Worm (Caenorhabditis elegans) whole organism, young adult: ENCODE data around the gene cyp-14A4.
A peak's percentile ranks its signal among the peaks of the same experiment; 100 is the strongest.

Experiments
- B0261.1 ChIP-seq: sonication (generic microtip); optimal IDR thresholded peaks from 2 replicates; lab custom pipeline; 2016; ENCODE audit warnings: mild to moderate bottlenecking, missing genetic modification characterization, moderate library complexity, missing compliant biosample characterization
- B0336.3 ChIP-seq: fragments of 200-800 bp; sonication (Bioruptor generic); IDR thresholded peaks from 2 replicates; pipeline ENCODE4 v1.3.6; 2022; ENCODE audit warnings: missing genetic modification characterization, missing compliant biosample characterization
- D2030.7 ChIP-seq: fragments of 200-800 bp; sonication (Bioruptor generic); IDR thresholded peaks from 2 replicates; pipeline ENCODE4 v1.3.6; 2022; ENCODE audit warnings: missing genetic modification reagents, missing genetic modification characterization, missing compliant biosample characterization
- F33H1.4 ChIP-seq: fragments of 200-800 bp; sonication (Bioruptor generic); IDR thresholded peaks from 2 replicates; pipeline ENCODE4 v1.3.6; 2022; ENCODE audit warnings: missing genetic modification reagents, missing genetic modification characterization, missing compliant biosample characterization
- F39B2.1 ChIP-seq: fragments of 200-800 bp; sonication (Bioruptor generic); IDR thresholded peaks from 2 replicates; pipeline ENCODE4 v1.3.6; 2022; ENCODE audit warnings: missing genetic modification reagents, missing genetic modification characterization, missing compliant biosample characterization
- K11D2.4 ChIP-seq: fragments of 200-800 bp; sonication (Bioruptor generic); IDR thresholded peaks from 2 replicates; pipeline ENCODE4 v1.3.6; 2022; ENCODE audit warnings: missing genetic modification reagents, missing genetic modification characterization, missing compliant biosample characterization
- K12H6.12 ChIP-seq: fragments of 200-800 bp; sonication (Bioruptor generic); optimal IDR thresholded peaks from 2 replicates; lab custom pipeline; 2018; ENCODE audit warnings: mild to moderate bottlenecking, missing genetic modification characterization, missing compliant biosample characterization
- T26A5.8 ChIP-seq: sonication (generic microtip); optimal IDR thresholded peaks from 2 replicates; lab custom pipeline; 2016; ENCODE audit warnings: missing genetic modification characterization, missing compliant biosample characterization
- Y53G8AR.9 ChIP-seq: fragments of 200-800 bp; sonication (Bioruptor generic); conservative IDR thresholded peaks from 2 replicates; pipeline ENCODE4 v1.3.6; 2022; ENCODE audit warnings: missing genetic modification reagents, missing genetic modification characterization, missing compliant biosample characterization
- Y95B8A.8 ChIP-seq: fragments of 200-800 bp; sonication (Bioruptor generic); IDR thresholded peaks from 2 replicates; pipeline ENCODE4 v1.3.6; 2022; ENCODE audit warnings: missing genetic modification reagents, missing genetic modification characterization, missing compliant biosample characterization
- ZK185.1 ChIP-seq: sonication (generic microtip); optimal IDR thresholded peaks from 2 replicates; lab custom pipeline; 2016; ENCODE audit warnings: mild to moderate bottlenecking, missing genetic modification characterization, missing compliant biosample characterization; ENCODE audit not compliant: poor library complexity, severe bottlenecking
- attf-6 ChIP-seq: fragments of 200-800 bp; sonication (Bioruptor generic); IDR thresholded peaks from 2 replicates; pipeline ENCODE4 v1.3.6; 2022; ENCODE audit warnings: missing genetic modification reagents, missing genetic modification characterization, missing compliant biosample characterization
- ccch-3 ChIP-seq: fragments of 200-800 bp; sonication (Bioruptor generic); optimal IDR thresholded peaks from 2 replicates; lab custom pipeline; 2018; ENCODE audit warnings: mild to moderate bottlenecking, missing genetic modification characterization, missing compliant biosample characterization
- cebp-1 ChIP-seq, 2 experiments: fragments of 200-800 bp in 1 of 2; sonication (Bioruptor generic) in 1 of 2; sonication (generic microtip) in 1 of 2; IDR thresholded peaks in 1 of 2; optimal IDR thresholded peaks in 1 of 2; 2 replicates each; pipeline versions ENCODE4 v1.3.6 to Lab custom; 2017 to 2022; ENCODE audit warnings: missing compliant biosample characterization in 2 of 2, missing genetic modification characterization in 2 of 2, mild to moderate bottlenecking in 1 of 2, missing genetic modification reagents in 1 of 2, moderate library complexity in 1 of 2
- cebp-2 ChIP-seq: fragments of 200-800 bp; sonication (Bioruptor generic); IDR thresholded peaks from 2 replicates; pipeline ENCODE4 v1.3.6; 2022; ENCODE audit warnings: missing genetic modification characterization, missing compliant biosample characterization
- ceh-100 ChIP-seq: fragments of 200-800 bp; sonication (Bioruptor generic); IDR thresholded peaks from 2 replicates; pipeline ENCODE4 v1.3.6; 2022; ENCODE audit warnings: missing genetic modification reagents, missing genetic modification characterization, missing compliant biosample characterization
- die-1 ChIP-seq: sonication (generic microtip); optimal IDR thresholded peaks from 2 replicates; lab custom pipeline; 2016; ENCODE audit warnings: missing genotype, mild to moderate bottlenecking, missing genetic modification characterization, missing compliant biosample characterization
- egrh-3 ChIP-seq: fragments of 200-800 bp; sonication (Bioruptor generic); IDR thresholded peaks from 2 replicates; pipeline ENCODE4 v1.3.6; 2022; ENCODE audit warnings: missing genetic modification reagents, missing genetic modification characterization, missing compliant biosample characterization
- ekl-4 ChIP-seq: fragments of 200-800 bp; sonication (Bioruptor generic); IDR thresholded peaks from 2 replicates; pipeline ENCODE4 v1.3.6; 2022; ENCODE audit warnings: missing genetic modification reagents, missing genetic modification characterization, missing compliant biosample characterization
- fkh-3 ChIP-seq: sonication (generic microtip); optimal IDR thresholded peaks from 2 replicates; lab custom pipeline; 2016; ENCODE audit warnings: mild to moderate bottlenecking, missing genetic modification characterization, missing compliant biosample characterization
- gei-17 ChIP-seq: fragments of 200-800 bp; sonication (Bioruptor generic); optimal IDR thresholded peaks from 2 replicates; lab custom pipeline; 2018; ENCODE audit warnings: mild to moderate bottlenecking, missing genetic modification characterization, missing compliant biosample characterization
- hmg-1.2 ChIP-seq: fragments of 200-800 bp; sonication (Bioruptor generic); IDR thresholded peaks from 2 replicates; pipeline ENCODE4 v1.3.6; 2022; ENCODE audit warnings: missing genetic modification reagents, missing genetic modification characterization, missing compliant biosample characterization
- hsf-1 ChIP-seq: fragments of 200-800 bp; sonication (Bioruptor generic); IDR thresholded peaks from 2 replicates; pipeline ENCODE4 v1.3.6; 2022; ENCODE audit warnings: missing genetic modification reagents, missing genetic modification characterization, missing compliant biosample characterization
- let-526 ChIP-seq: fragments of 200-800 bp; sonication (Bioruptor generic); IDR thresholded peaks from 2 replicates; pipeline ENCODE4 v1.3.6; 2022; ENCODE audit warnings: missing genetic modification reagents, missing genetic modification characterization, missing compliant biosample characterization
- let-607 ChIP-seq, 2 experiments: fragments of 200-800 bp in 1 of 2; sonication (Bioruptor generic) in 1 of 2; sonication (generic microtip) in 1 of 2; optimal IDR thresholded peaks; 2 replicates each; lab custom pipeline; 2016 to 2018; ENCODE audit warnings: mild to moderate bottlenecking in 2 of 2, missing compliant biosample characterization in 2 of 2, missing genetic modification characterization in 2 of 2, moderate library complexity in 2 of 2, missing genotype in 1 of 2
- lin-40 ChIP-seq: sonication (generic microtip); optimal IDR thresholded peaks from 2 replicates; lab custom pipeline; 2016; ENCODE audit warnings: missing genetic modification characterization, mild to moderate bottlenecking, missing compliant biosample characterization, missing genotype, missing genetic modification reagents
- lir-1 ChIP-seq: fragments of 200-800 bp; sonication (Bioruptor generic); conservative IDR thresholded peaks from 2 replicates; pipeline ENCODE4 v1.3.6; 2022; ENCODE audit warnings: missing genetic modification reagents, missing genetic modification characterization, missing compliant biosample characterization
- lsl-1 ChIP-seq: fragments of 200-800 bp; sonication (Bioruptor generic); optimal IDR thresholded peaks from 2 replicates; lab custom pipeline; 2018; ENCODE audit warnings: mild to moderate bottlenecking, missing genetic modification characterization, moderate library complexity, missing compliant biosample characterization
- lsy-27 ChIP-seq: sonication (generic microtip); optimal IDR thresholded peaks from 2 replicates; lab custom pipeline; 2017; ENCODE audit warnings: missing genetic modification characterization, mild to moderate bottlenecking, missing compliant biosample characterization, antibody characterized with exemption, missing genotype, borderline replicate concordance; ENCODE audit not compliant: insufficient read depth
- madf-10 ChIP-seq: sonication (generic microtip); optimal IDR thresholded peaks from 2 replicates; lab custom pipeline; 2016; ENCODE audit warnings: mild to moderate bottlenecking, missing genetic modification characterization, missing compliant biosample characterization
- mel-28 ChIP-seq: sonication (generic microtip); optimal IDR thresholded peaks from 2 replicates; lab custom pipeline; 2016; ENCODE audit warnings: borderline replicate concordance, mild to moderate bottlenecking, missing genetic modification characterization, missing compliant biosample characterization
- mes-4 ChIP-seq: sonication (generic microtip); optimal IDR thresholded peaks from 2 replicates; lab custom pipeline; 2016; ENCODE audit warnings: missing genotype, missing genetic modification characterization, missing compliant biosample characterization
- nfyb-1 ChIP-seq: fragments of 200-800 bp; sonication (Bioruptor generic); IDR thresholded peaks from 2 replicates; pipeline ENCODE4 v1.3.6; 2022; ENCODE audit warnings: missing genetic modification reagents, missing genetic modification characterization, missing compliant biosample characterization
- nhr-90 ChIP-seq: sonication (generic microtip); optimal IDR thresholded peaks from 2 replicates; lab custom pipeline; 2016; ENCODE audit warnings: missing genotype, mild to moderate bottlenecking, missing genetic modification characterization, missing compliant biosample characterization
- pbrm-1 ChIP-seq: fragments of 200-800 bp; sonication (Bioruptor generic); IDR thresholded peaks from 2 replicates; pipeline ENCODE4 v1.3.6; 2022; ENCODE audit warnings: missing genetic modification reagents, missing genetic modification characterization, missing compliant biosample characterization
- rcor-1 ChIP-seq: fragments of 200-800 bp; sonication (Bioruptor generic); IDR thresholded peaks from 2 replicates; pipeline ENCODE4 v1.3.6; 2022; ENCODE audit warnings: missing genetic modification reagents, missing genetic modification characterization, missing compliant biosample characterization
- rpc-1 ChIP-seq, 2 experiments: fragments of 150-350 bp in 1 of 2; sonication (generic microtip) in 1 of 2; optimal IDR thresholded peaks; 2 replicates each; lab custom pipeline; 2014 to 2018; ENCODE audit warnings: missing biosample characterization in 1 of 2, missing genetic modification characterization in 1 of 2, missing genetic modification reagents in 1 of 2, missing genotype in 1 of 2
- sdz-38 ChIP-seq: sonication (generic microtip); optimal IDR thresholded peaks from 2 replicates; lab custom pipeline; 2016; ENCODE audit warnings: missing genotype, missing genetic modification characterization, missing compliant biosample characterization
- sea-2 ChIP-seq: fragments of 200-800 bp; sonication (Bioruptor generic); IDR thresholded peaks from 2 replicates; pipeline ENCODE4 v1.3.6; 2022; ENCODE audit warnings: missing genetic modification characterization, missing compliant biosample characterization
- snpc-4 ChIP-seq, 5 experiments: fragments of 150-350 bp in 1 of 5; sonication (generic microtip) in 4 of 5; optimal IDR thresholded peaks; 2 replicates each; lab custom pipeline; 2014 to 2018; ENCODE audit warnings: missing genetic modification characterization in 5 of 5, missing biosample characterization in 3 of 5, antibody characterized with exemption in 2 of 5, mild to moderate bottlenecking in 2 of 5, missing compliant biosample characterization in 2 of 5, missing genotype in 2 of 5, moderate library complexity in 2 of 5, missing genetic modification reagents in 1 of 5
- somi-1 ChIP-seq: fragments of 200-800 bp; sonication (Bioruptor generic); optimal IDR thresholded peaks from 2 replicates; lab custom pipeline; 2018; ENCODE audit warnings: mild to moderate bottlenecking, missing genetic modification characterization, missing compliant biosample characterization
- sptf-2 ChIP-seq: fragments of 200-800 bp; sonication (Bioruptor generic); optimal IDR thresholded peaks from 2 replicates; lab custom pipeline; 2018; ENCODE audit warnings: mild to moderate bottlenecking, missing genetic modification characterization, missing compliant biosample characterization
- tlf-1 ChIP-seq: fragments of 200-800 bp; sonication (Bioruptor generic); optimal IDR thresholded peaks from 2 replicates; lab custom pipeline; 2018; ENCODE audit warnings: mild to moderate bottlenecking, missing genetic modification characterization, missing compliant biosample characterization
- ztf-22 ChIP-seq: fragments of 200-800 bp; sonication (Bioruptor generic); optimal IDR thresholded peaks from 2 replicates; lab custom pipeline; 2018; ENCODE audit warnings: mild to moderate bottlenecking, missing genetic modification characterization, moderate library complexity, missing compliant biosample characterization
- ztf-6 ChIP-seq: fragments of 200-800 bp; sonication (Bioruptor generic); IDR thresholded peaks from 2 replicates; pipeline ENCODE4 v1.3.6; 2022; ENCODE audit warnings: missing genetic modification reagents, missing genetic modification characterization, missing compliant biosample characterization

cyp-14A4 gene

ce11 chrX:13306869-13307446, 23.0 kb upstream of the cyp-14A4 start (continued):
- no peak for TF ChIP-seq ztf-6 (GFP tag; lab: Robert Waterston, UW)
- peak; percentile 92 for TF ChIP-seq nfyb-1 (GFP tag; lab: Robert Waterston, UW)
- TF ChIP-seq ccch-3: peak; percentile 52
- no peak for TF ChIP-seq sea-2 (GFP tag; lab: Robert Waterston, UW)
- peak; percentile 82 for TF ChIP-seq K11D2.4 (GFP tag; lab: Robert Waterston, UW)
- TF ChIP-seq B0261.1 (tag; lab: Kevin White, UChicago): peak; percentile 98
- peak; percentile 65; the same call in 1 of the 2 replicates for TF ChIP-seq cebp-1 (GFP tag; IDR thresholded peaks at IDR 0.05; lab: Robert Waterston, UW)
- no peak for TF ChIP-seq cebp-1 (tag; optimal IDR thresholded peaks at IDR 0.05; lab: Kevin White, UChicago)
- no peak; the same call in 1 of the 2 replicates for TF ChIP-seq Y53G8AR.9 (GFP tag; lab: Robert Waterston, UW)
- peak; percentile 95 for TF ChIP-seq fkh-3 (tag; lab: Kevin White, UChicago)
- TF ChIP-seq F33H1.4 (GFP tag; lab: Robert Waterston, UW): no peak
- TF ChIP-seq ztf-22 (GFP tag; lab: Kevin White, UChicago): peak; percentile 68
- no peak for TF ChIP-seq lir-1
- TF ChIP-seq K12H6.12 (tag; lab: Kevin White, UChicago): peak; percentile 85
- TF ChIP-seq let-607 (tag; optimal IDR thresholded peaks at IDR 0.05; lab: Kevin White, UChicago): peak; percentile 56 to 71
- TF ChIP-seq mes-4: peak; percentile 85
- TF ChIP-seq let-526 (GFP tag; lab: Robert Waterston, UW): 0 out of 2 replicates have a peak, but pooled peaks have one; percentile 78
- peak; percentile 94 for TF ChIP-seq ZK185.1 (tag; lab: Kevin White, UChicago)
- TF ChIP-seq tlf-1 (GFP tag; lab: Kevin White, UChicago): peak; percentile 62
- TF ChIP-seq D2030.7: peak; percentile 90
- no peak; the same call in 1 of the 2 replicates for TF ChIP-seq B0336.3 (GFP tag; lab: Robert Waterston, UW)
- TF ChIP-seq sdz-38: no peak
- TF ChIP-seq ekl-4 (GFP tag; lab: Robert Waterston, UW): peak; percentile 87
- peak; percentile 76 for TF ChIP-seq lsy-27 (tag; lab: Kevin White, UChicago)
- peak; percentile 92 for TF ChIP-seq nhr-90 (tag; lab: Kevin White, UChicago)
- peak; percentile 95 for TF ChIP-seq die-1 (tag; lab: Kevin White, UChicago)
- TF ChIP-seq F39B2.1: no peak
- TF ChIP-seq T26A5.8 (tag; lab: Kevin White, UChicago): peak; percentile 73
- no peak for TF ChIP-seq lin-40 (tag; lab: Kevin White, UChicago)
- peak; percentile 90 for TF ChIP-seq sptf-2
- TF ChIP-seq cebp-2 (GFP tag; lab: Robert Waterston, UW): peak; percentile 90
- peak; percentile 70 for TF ChIP-seq gei-17 (GFP tag; lab: Kevin White, UChicago)
- peak; percentile 99 for TF ChIP-seq rpc-1 (optimal IDR thresholded peaks at IDR 0.05; lab: Kevin White, UChicago)
- TF ChIP-seq rpc-1 (tag; optimal IDR thresholded peaks at IDR 0.05; lab: Kevin White, UChicago): peak; percentile 100
- TF ChIP-seq madf-10 (tag; lab: Kevin White, UChicago): peak; percentile 89
- TF ChIP-seq hmg-1.2 (GFP tag; lab: Robert Waterston, UW): peak; percentile 87
- peak; percentile 65 for TF ChIP-seq attf-6
- TF ChIP-seq ceh-100 (GFP tag; lab: Robert Waterston, UW): peak; percentile 56
- peak; percentile 34 for TF ChIP-seq lsl-1 (GFP tag; lab: Kevin White, UChicago)
- TF ChIP-seq egrh-3 (GFP tag; lab: Robert Waterston, UW): peak; percentile 31; the same call in 1 of the 2 replicates
- peak; percentile 89 for TF ChIP-seq pbrm-1 (GFP tag; lab: Robert Waterston, UW)
- TF ChIP-seq rcor-1 (GFP tag; lab: Robert Waterston, UW): peak; percentile 93; the same call in 1 of the 2 replicates
- peak; percentile 79 for TF ChIP-seq Y95B8A.8 (GFP tag; lab: Robert Waterston, UW)
- no peak for TF ChIP-seq hsf-1 (GFP tag; lab: Robert Waterston, UW)
- peak; percentile 83 for TF ChIP-seq somi-1 (GFP tag; lab: Kevin White, UChicago)
- TF ChIP-seq mel-28 (tag; lab: Kevin White, UChicago): peak; percentile 42
- peak; percentile 86 for TF ChIP-seq snpc-4 (GFP tag; optimal IDR thresholded peaks at IDR 0.05; lab: Kevin White, UChicago)
- peak in 3 of 4 experiments; percentile 60 to 84 (median 80) for TF ChIP-seq snpc-4 (tag; optimal IDR thresholded peaks at IDR 0.05; lab: Kevin White, UChicago)
